Worm (Caenorhabditis elegans) whole organism, L2 larva: ENCODE data around the gene lron-13.

Experiments
- ceh-82 ChIP-seq: fragments of 150-350 bp; optimal IDR thresholded peaks from 2 replicates; lab custom pipeline; 2014; ENCODE audit warnings: missing biosample characterization, missing genetic modification characterization
- mdl-1 ChIP-seq, 2 experiments: fragments of 150-350 bp in 1 of 2; sonication (generic microtip) in 1 of 2; optimal IDR thresholded peaks; 2 replicates each; lab custom pipeline; 2017; ENCODE audit warnings: missing biosample characterization in 2 of 2, missing genetic modification characterization in 2 of 2

ce11 chrIII:13570347-13570746 lies 43.1 kb downstream of the lron-13 start, which contains the start of gene exc-12:
- TF ChIP-seq mdl-1 (tag; optimal IDR thresholded peaks at IDR 0.05; lab: Kevin White, UChicago) (no peak), ceh-82 (tag; lab: Kevin White, UChicago) (no peak)
